Worm (Caenorhabditis elegans): ENCODE measurements around the gene prmt-5.

ce11 chrIII:5214162-5214561 lies 16.2 kb upstream of the prmt-5 start:
- no peak for TF ChIP-seq flt-1 (GFP tag; IDR thresholded peaks at IDR 0.05)
- TF ChIP-seq klf-2 (GFP tag; conservative IDR thresholded peaks at IDR 0.05): no peak

Measured in whole organism, midembryonic.